Fruit fly (Drosophila melanogaster): Measurements from ENCODE around the gene Cpr72Ea.

The Cpr72Ea gene

DNA sequence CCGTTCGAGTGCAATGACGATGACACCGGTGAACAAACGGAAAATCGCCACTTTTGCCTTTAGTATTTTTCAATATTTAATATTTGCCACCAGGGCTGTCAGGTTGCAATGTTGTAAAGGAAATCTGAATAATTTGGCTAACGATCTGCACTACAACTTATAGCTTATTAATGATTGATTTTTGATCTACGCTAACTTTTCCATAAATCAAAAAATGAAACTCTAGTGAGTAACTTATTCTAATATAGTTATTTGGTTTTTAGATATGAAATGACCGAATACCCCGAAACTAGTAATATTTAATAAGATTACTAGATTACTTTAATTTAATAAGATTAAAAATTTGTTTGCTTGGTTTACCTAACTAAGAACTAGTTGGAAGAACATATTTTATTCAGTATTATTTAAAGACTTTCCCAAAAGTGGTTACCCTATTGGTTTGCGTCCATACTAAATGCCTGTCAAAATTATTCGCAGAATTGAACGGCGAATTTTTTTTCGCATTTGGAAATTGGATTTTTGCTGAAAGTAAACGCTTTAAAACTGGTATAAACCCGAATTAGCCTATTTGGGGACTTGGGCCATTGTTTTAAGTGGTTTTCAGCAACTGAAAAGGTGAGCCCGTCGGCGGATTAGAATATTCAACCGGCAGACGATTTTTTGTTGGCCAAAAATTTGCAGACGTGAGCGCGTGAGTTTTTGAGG lies 23.6 kb downstream of the Cpr72Ea start, which contains the start of the genes Agpat3 and RAF2 (continued):
- peak; percentile 31; the same call in 1 of the 2 replicates for TF ChIP-seq E2f2 (GFP tag; IDR thresholded peaks at IDR 0.05)
- peak; percentile 46 for TF ChIP-seq CG17829 (tag; optimal IDR thresholded peaks at IDR 0.05)
- TF ChIP-seq dpn (GFP tag; optimal IDR thresholded peaks at IDR 0.05): peak in 1 of 2 experiments; percentile 43
- TF ChIP-seq CG11695 (GFP tag; IDR thresholded peaks at IDR 0.05): peak; percentile 53; the same call in 1 of the 3 replicates
- TF ChIP-seq slp2 (GFP tag; optimal IDR thresholded peaks at IDR 0.05): peak; percentile 10
- no peak for TF ChIP-seq CG11093 (GFP tag; IDR thresholded peaks at IDR 0.05)
- TF ChIP-seq Deaf1 (tag; optimal IDR thresholded peaks at IDR 0.05): no peak
- TF ChIP-seq gcm2 (GFP tag; optimal IDR thresholded peaks at IDR 0.05): no peak
- peak; percentile 76 for TF ChIP-seq CG14710 (tag; optimal IDR thresholded peaks at IDR 0.05)
- no peak for TF ChIP-seq scrt (GFP tag; optimal IDR thresholded peaks at IDR 0.05)
- TF ChIP-seq B-H2 (GFP tag; optimal IDR thresholded peaks at IDR 0.05): no peak
- no peak for TF ChIP-seq psq (GFP tag; optimal IDR thresholded peaks at IDR 0.05)
- TF ChIP-seq CG12155 (GFP tag; optimal IDR thresholded peaks at IDR 0.05): peak; percentile 10
- no peak for TF ChIP-seq ase (GFP tag; IDR thresholded peaks at IDR 0.05)
- TF ChIP-seq corto (GFP tag; optimal IDR thresholded peaks at IDR 0.05): peak; percentile 11
- TF ChIP-seq NC2α (GFP tag; optimal IDR thresholded peaks at IDR 0.05): no peak
- TF ChIP-seq mld (GFP tag; IDR thresholded peaks at IDR 0.05; ENCODE audit: partially characterized antibody): no peak
- TF ChIP-seq CG16779 (GFP tag; IDR thresholded peaks at IDR 0.05): no peak
- peak; percentile 9 for TF ChIP-seq Dp (GFP tag; optimal IDR thresholded peaks at IDR 0.05)
- peak; percentile 66 for TF ChIP-seq CG30403 (GFP tag; optimal IDR thresholded peaks at IDR 0.05)
- TF ChIP-seq cad (GFP tag; optimal IDR thresholded peaks at IDR 0.05): no peak
- TF ChIP-seq yki (optimal IDR thresholded peaks at IDR 0.05): no peak
- TF ChIP-seq danr (GFP tag; IDR thresholded peaks at IDR 0.05): no peak
- no peak for TF ChIP-seq fd102C (GFP tag; optimal IDR thresholded peaks at IDR 0.05)
- peak; percentile 85 for TF ChIP-seq Ets65A (GFP tag)
- TF ChIP-seq CG4328 (GFP tag; optimal IDR thresholded peaks at IDR 0.05): no peak
- no peak for TF ChIP-seq CG3407 (GFP tag; optimal IDR thresholded peaks at IDR 0.05)
- TF ChIP-seq CG7556 (GFP tag; optimal IDR thresholded peaks at IDR 0.05): no peak
- no peak for TF ChIP-seq CG6683 (GFP tag; optimal IDR thresholded peaks at IDR 0.05)
- no peak for TF ChIP-seq abd-A (tag; optimal IDR thresholded peaks at IDR 0.05)
- TF ChIP-seq CG3281 (GFP tag; optimal IDR thresholded peaks at IDR 0.05): no peak
- no peak for TF ChIP-seq CG2889 (GFP tag; IDR thresholded peaks at IDR 0.05)
- TF ChIP-seq CG4820 (GFP tag; optimal IDR thresholded peaks at IDR 0.05): peak; percentile 22
- TF ChIP-seq nerfin-1 (tag; optimal IDR thresholded peaks at IDR 0.05): no peak
- no peak for TF ChIP-seq sens-2 (GFP tag; IDR thresholded peaks at IDR 0.05)
- TF ChIP-seq CG10366 (GFP tag; IDR thresholded peaks at IDR 0.05): peak; percentile 45
- no peak for TF ChIP-seq CG18011 (GFP tag; optimal IDR thresholded peaks at IDR 0.05)
- TF ChIP-seq esg (GFP tag; conservative IDR thresholded peaks at IDR 0.05): peak; percentile 57
- TF ChIP-seq Meics (GFP tag; optimal IDR thresholded peaks at IDR 0.05): no peak
- no peak for TF ChIP-seq CG17912 (GFP tag; optimal IDR thresholded peaks at IDR 0.05)
- TF ChIP-seq shn (GFP tag; optimal IDR thresholded peaks at IDR 0.05): no peak
- peak; percentile 21 to 28 for TF ChIP-seq chif (GFP tag; optimal IDR thresholded peaks at IDR 0.05)
- peak; percentile 56 for TF ChIP-seq lilli (GFP tag; optimal IDR thresholded peaks at IDR 0.05)
- no peak for TF ChIP-seq ems (GFP tag; optimal IDR thresholded peaks at IDR 0.05)
- TF ChIP-seq CG18764 (GFP tag; optimal IDR thresholded peaks at IDR 0.05): peak; percentile 6
- TF ChIP-seq CG12299 (tag; optimal IDR thresholded peaks at IDR 0.05): no peak
- no peak for TF ChIP-seq Poxn (GFP tag; IDR thresholded peaks at IDR 0.05)
- no peak for TF ChIP-seq ERR (GFP tag; optimal IDR thresholded peaks at IDR 0.05)
- TF ChIP-seq CG15269 (tag; optimal IDR thresholded peaks at IDR 0.05): peak; percentile 66
- TF ChIP-seq CG10209 (GFP tag; optimal IDR thresholded peaks at IDR 0.05): peak; percentile 31
- no peak for TF ChIP-seq CG12071 (GFP tag; optimal IDR thresholded peaks at IDR 0.05)
